Worm (Caenorhabditis elegans): ENCODE results near the gene B0563.7.

The B0563.7 gene

ce11 chrX:9104399-9104798, 49.7 kb downstream of the B0563.7 start:
- TF ChIP-seq ceh-83 (GFP tag; optimal IDR thresholded peaks at IDR 0.05) (no peak), unc-120 (tag; optimal IDR thresholded peaks at IDR 0.05; ENCODE audit: poor library complexity, severe bottlenecking) (no peak)

ce11 chrX:9103584-9103983, 50.5 kb downstream of the B0563.7 start:
- TF ChIP-seq ces-1 (GFP tag; optimal IDR thresholded peaks at IDR 0.05) (no peak), tbx-8 (GFP tag; optimal IDR thresholded peaks at IDR 0.05) (no peak), ztf-11 (tag; optimal IDR thresholded peaks at IDR 0.05) (no peak)

- no peak for TF ChIP-seq mab-5 (tag; optimal IDR thresholded peaks at IDR 0.05)
- peak; percentile 82 for TF ChIP-seq pha-4 (tag; optimal IDR thresholded peaks at IDR 0.05)
- TF ChIP-seq nhr-237 (tag; optimal IDR thresholded peaks at IDR 0.05), result no peak
Measured at ce11 chrX:9103048-9103447, 51.1 kb downstream of the B0563.7 start.
